Fruit fly (Drosophila melanogaster) whole organism, embryonic: ENCODE measurements around the gene CG42390.
A peak's percentile ranks its signal among the peaks of the same experiment; 100 is the strongest.

Experiments used
- Ada2b ChIP-seq: fragments of 200-800 bp; sonication (Bioruptor generic); IDR thresholded peaks from 2 replicates; pipeline ENCODE4 v1.3.6; 2022; ENCODE audit warnings: missing biosample characterization, missing genetic modification characterization
- CG10462 ChIP-seq: fragments of 200-800 bp; sonication (Bioruptor generic); optimal IDR thresholded peaks from 2 replicates; lab custom pipeline; 2016; ENCODE audit warnings: missing biosample characterization, missing genetic modification characterization
- CG10959 ChIP-seq: fragments of 200-800 bp; sonication (Bioruptor generic); IDR thresholded peaks from 2 replicates; pipeline ENCODE4 v1.3.6; 2022; ENCODE audit warnings: missing biosample characterization, missing genetic modification characterization
- CG10979 ChIP-seq: fragments of 200-800 bp; sonication (Bioruptor generic); optimal IDR thresholded peaks from 2 replicates; lab custom pipeline; 2018; ENCODE audit warnings: missing biosample characterization, mild to moderate bottlenecking, missing genetic modification characterization, moderate library complexity
- CG11504 ChIP-seq: fragments of 200-800 bp; sonication (Bioruptor generic); optimal IDR thresholded peaks from 3 replicates; lab custom pipeline; 2019; ENCODE audit warnings: missing biosample characterization, mild to moderate bottlenecking, missing genetic modification characterization, moderate library complexity
- CG11696 ChIP-seq: fragments of 200-800 bp; sonication (Bioruptor generic); IDR thresholded peaks from 2 replicates; pipeline ENCODE4 v1.3.6; 2022; ENCODE audit warnings: missing biosample characterization, missing genetic modification characterization
- CG1233 ChIP-seq: fragments of 200-800 bp; sonication (Bioruptor generic); optimal IDR thresholded peaks from 4 replicates; lab custom pipeline; 2018; ENCODE audit warnings: missing biosample characterization, mild to moderate bottlenecking, missing genetic modification characterization
- CG13287 ChIP-seq: fragments of 200-800 bp; sonication (Bioruptor generic); IDR thresholded peaks from 2 replicates; pipeline ENCODE4 v1.3.6; 2022; ENCODE audit warnings: missing biosample characterization, missing genetic modification characterization; ENCODE audit not compliant: partially characterized antibody
- CG15601 ChIP-seq: fragments of 200-800 bp; sonication (Bioruptor generic); optimal IDR thresholded peaks from 3 replicates; lab custom pipeline; 2019; ENCODE audit warnings: missing biosample characterization, mild to moderate bottlenecking, missing genetic modification characterization, moderate library complexity
- CG2129 ChIP-seq: fragments of 200-800 bp; sonication (Bioruptor generic); IDR thresholded peaks from 2 replicates; pipeline ENCODE4 v1.3.6; 2022; ENCODE audit warnings: missing biosample characterization, missing genetic modification characterization; ENCODE audit not compliant: partially characterized antibody
- CG30403 ChIP-seq: fragments of 200-800 bp; sonication (Bioruptor generic); optimal IDR thresholded peaks from 3 replicates; lab custom pipeline; 2016; ENCODE audit warnings: missing biosample characterization, missing genetic modification characterization
- CG31224 ChIP-seq: fragments of 200-800 bp; sonication (Bioruptor generic); IDR thresholded peaks from 2 replicates; pipeline ENCODE4 v1.3.6; 2022; ENCODE audit warnings: missing biosample characterization, missing genetic modification characterization
- CG3838 ChIP-seq: fragments of 200-800 bp; sonication (Bioruptor generic); optimal IDR thresholded peaks from 3 replicates; lab custom pipeline; 2016; ENCODE audit warnings: missing biosample characterization, missing genetic modification characterization
- CG42726 ChIP-seq: fragments of 200-800 bp; sonication (Bioruptor generic); IDR thresholded peaks from 2 replicates; pipeline ENCODE4 v1.3.6; 2022; ENCODE audit warnings: missing biosample characterization, missing genetic modification characterization; ENCODE audit not compliant: partially characterized antibody
- CG4282 ChIP-seq: fragments of 200-800 bp; sonication (Bioruptor generic); optimal IDR thresholded peaks from 2 replicates; lab custom pipeline; 2016; ENCODE audit warnings: missing biosample characterization, missing genetic modification characterization
- CG6854 ChIP-seq: fragments of 200-800 bp; sonication (Bioruptor generic); optimal IDR thresholded peaks from 3 replicates; lab custom pipeline; 2017; ENCODE audit warnings: missing biosample characterization, mild to moderate bottlenecking, missing genetic modification characterization
- CG7963 ChIP-seq: fragments of 200-800 bp; sonication (Bioruptor generic); IDR thresholded peaks from 3 replicates; pipeline ENCODE4 v1.3.6; 2022; ENCODE audit warnings: missing biosample characterization, missing genetic modification characterization; ENCODE audit not compliant: partially characterized antibody
- CG8944 ChIP-seq: fragments of 200-800 bp; sonication (Bioruptor generic); optimal IDR thresholded peaks from 3 replicates; lab custom pipeline; 2016; ENCODE audit warnings: missing biosample characterization, missing genetic modification characterization
- CkIIα-i1 ChIP-seq: fragments of 200-800 bp; sonication (Bioruptor generic); IDR thresholded peaks from 2 replicates; pipeline ENCODE4 v1.3.6; 2022; ENCODE audit warnings: missing biosample characterization, missing genetic modification characterization
- CrebB ChIP-seq: fragments of 200-800 bp; sonication (Bioruptor generic); optimal IDR thresholded peaks from 3 replicates; lab custom pipeline; 2018; ENCODE audit warnings: missing biosample characterization, mild to moderate bottlenecking, missing genetic modification characterization
- D ChIP-seq, 2 experiments: fragments of 200-800 bp in 1 of 2; fragments of >200 bp in 1 of 2; sonication (Bioruptor generic) in 1 of 2; optimal IDR thresholded peaks; 2 replicates in 1 of 2; 3 replicates in 1 of 2; lab custom pipeline; 2017; ENCODE audit warnings: mild to moderate bottlenecking in 1 of 2, missing biosample characterization in 1 of 2, missing genetic modification characterization in 1 of 2, missing genetic modification reagents in 1 of 2
- Dll ChIP-seq: fragments of 200-800 bp; sonication (Bioruptor generic); IDR thresholded peaks from 4 replicates; pipeline ENCODE4 v1.3.6; 2022; ENCODE audit warnings: missing biosample characterization, missing genetic modification characterization; ENCODE audit not compliant: partially characterized antibody
- Dref ChIP-seq: fragments of 200-800 bp; sonication (Bioruptor generic); IDR thresholded peaks from 2 replicates; pipeline ENCODE4 v1.3.6; 2022; ENCODE audit warnings: missing biosample characterization, missing genetic modification characterization
- Hand ChIP-seq: fragments of 200-800 bp; sonication (Bioruptor generic); optimal IDR thresholded peaks from 2 replicates; lab custom pipeline; 2017; ENCODE audit warnings: mild to moderate bottlenecking, missing biosample characterization, missing genetic modification reagents, missing genetic modification characterization
- NFAT ChIP-seq: fragments of 200-800 bp; sonication (Bioruptor generic); IDR thresholded peaks from 2 replicates; pipeline ENCODE4 v1.3.6; 2022; ENCODE audit warnings: missing biosample characterization, missing genetic modification characterization
- Nf-YA ChIP-seq: fragments of 200-800 bp; sonication (Bioruptor generic); IDR thresholded peaks from 2 replicates; pipeline ENCODE4 v1.3.6; 2022; ENCODE audit warnings: missing biosample characterization, missing genetic modification characterization
- Sin3A ChIP-seq: fragments of >200 bp; optimal IDR thresholded peaks from 2 replicates; lab custom pipeline; 2018
- Xrp1 ChIP-seq: fragments of 200-800 bp; sonication (Bioruptor generic); IDR thresholded peaks from 2 replicates; pipeline ENCODE4 v1.3.6; 2022; ENCODE audit warnings: missing biosample characterization, missing genetic modification characterization
- cg ChIP-seq: fragments of 200-800 bp; sonication (Bioruptor generic); optimal IDR thresholded peaks from 3 replicates; lab custom pipeline; 2019; ENCODE audit warnings: missing biosample characterization, mild to moderate bottlenecking, missing genetic modification characterization, moderate library complexity
- dimm ChIP-seq: fragments of 200-800 bp; sonication (Bioruptor generic); IDR thresholded peaks from 2 replicates; pipeline ENCODE4 v1.3.6; 2022; ENCODE audit warnings: missing biosample characterization, missing genetic modification characterization
- dmrt99B ChIP-seq: fragments of 200-800 bp; sonication (Bioruptor generic); optimal IDR thresholded peaks from 2 replicates; lab custom pipeline; 2018; ENCODE audit warnings: missing biosample characterization, mild to moderate bottlenecking, missing genetic modification characterization, moderate library complexity
- eyg ChIP-seq: fragments of 200-800 bp; sonication (Bioruptor generic); optimal IDR thresholded peaks from 3 replicates; lab custom pipeline; 2016; ENCODE audit warnings: missing biosample characterization, missing genetic modification characterization
- fd102C ChIP-seq: fragments of 200-800 bp; sonication (Bioruptor generic); optimal IDR thresholded peaks from 2 replicates; lab custom pipeline; 2018; ENCODE audit warnings: missing biosample characterization, mild to moderate bottlenecking, missing genetic modification characterization, moderate library complexity
- fd64A ChIP-seq: fragments of 200-800 bp; sonication (Bioruptor generic); optimal IDR thresholded peaks from 3 replicates; lab custom pipeline; 2018; ENCODE audit warnings: missing biosample characterization, mild to moderate bottlenecking, missing genetic modification characterization
- gcm2 ChIP-seq: fragments of 200-800 bp; sonication (Bioruptor generic); optimal IDR thresholded peaks from 2 replicates; lab custom pipeline; 2016; ENCODE audit warnings: missing biosample characterization, missing genetic modification characterization
- gfzf ChIP-seq: fragments of 200-800 bp; sonication (Bioruptor generic); optimal IDR thresholded peaks from 2 replicates; lab custom pipeline; 2016; ENCODE audit warnings: missing biosample characterization, mild to moderate bottlenecking, missing genetic modification characterization, moderate library complexity
- inv ChIP-seq: fragments of 200-800 bp; sonication (Bioruptor generic); IDR thresholded peaks from 2 replicates; pipeline ENCODE4 v1.3.6; 2022; ENCODE audit warnings: missing biosample characterization, missing genetic modification characterization; ENCODE audit not compliant: partially characterized antibody
- jigr1 ChIP-seq: fragments of 200-800 bp; sonication (Bioruptor generic); IDR thresholded peaks from 3 replicates; pipeline ENCODE4 v1.3.6; 2022; ENCODE audit warnings: missing biosample characterization, missing genetic modification characterization
- kay ChIP-seq: fragments of 200-800 bp; sonication (Bioruptor generic); optimal IDR thresholded peaks from 2 replicates; lab custom pipeline; 2016; ENCODE audit warnings: missing biosample characterization, missing genetic modification characterization
- nmo ChIP-seq: fragments of 200-800 bp; sonication (Bioruptor generic); optimal IDR thresholded peaks from 2 replicates; lab custom pipeline; 2018; ENCODE audit warnings: missing biosample characterization, mild to moderate bottlenecking, missing genetic modification characterization, moderate library complexity
- oc ChIP-seq: fragments of 200-800 bp; sonication (Bioruptor generic); optimal IDR thresholded peaks from 2 replicates; lab custom pipeline; 2018; ENCODE audit warnings: missing biosample characterization, mild to moderate bottlenecking, missing genetic modification characterization, moderate library complexity
- org-1 ChIP-seq: fragments of 200-800 bp; sonication (Bioruptor generic); optimal IDR thresholded peaks from 2 replicates; lab custom pipeline; 2017; ENCODE audit warnings: missing biosample characterization, missing genetic modification characterization
- ranshi ChIP-seq: fragments of 200-800 bp; sonication (Bioruptor generic); IDR thresholded peaks from 2 replicates; pipeline ENCODE4 v1.3.6; 2022; ENCODE audit warnings: missing biosample characterization, missing genetic modification characterization
- ro ChIP-seq: fragments of 200-800 bp; sonication (Bioruptor generic); IDR thresholded peaks from 2 replicates; pipeline ENCODE4 v1.3.6; 2022; ENCODE audit warnings: missing biosample characterization, missing genetic modification characterization
- stwl ChIP-seq: fragments of 200-800 bp; sonication (Bioruptor generic); optimal IDR thresholded peaks from 3 replicates; lab custom pipeline; 2018; ENCODE audit warnings: missing biosample characterization, mild to moderate bottlenecking, missing genetic modification characterization, moderate library complexity
- unc-4 ChIP-seq: fragments of 200-800 bp; sonication (Bioruptor generic); IDR thresholded peaks from 2 replicates; pipeline ENCODE4 v1.3.6; 2022; ENCODE audit warnings: missing biosample characterization, missing genetic modification characterization; ENCODE audit not compliant: partially characterized antibody
- vfl ChIP-seq: fragments of 200-800 bp; sonication (Bioruptor generic); optimal IDR thresholded peaks from 2 replicates; lab custom pipeline; 2016; ENCODE audit warnings: missing biosample characterization, missing genetic modification characterization
- yki ChIP-seq: fragments of >200 bp; optimal IDR thresholded peaks from 3 replicates; lab custom pipeline; 2018
- z ChIP-seq: fragments of 200-800 bp; sonication (Bioruptor generic); IDR thresholded peaks from 3 replicates; pipeline ENCODE4 v1.3.6; 2022; ENCODE audit warnings: missing biosample characterization, missing genetic modification characterization

CG42390 gene

dm6 chr3R:22172454-22173413 is 52.9 kb downstream of the CG42390 start (continued):
- no peak for TF ChIP-seq CG10959
- peak; percentile 13; the same call in 1 of the 2 replicates for TF ChIP-seq Ada2b (GFP tag; lab: Robert Waterston, UW)
- no peak for TF ChIP-seq ro (GFP tag; lab: Robert Waterston, UW)
- TF ChIP-seq ranshi (GFP tag; lab: Robert Waterston, UW) = no peak
- 0 out of 2 replicates have a peak, but pooled peaks have one; percentile 18 for TF ChIP-seq Xrp1 (GFP tag; lab: Robert Waterston, UW)
- TF ChIP-seq fd102C (GFP tag; lab: Kevin White, UChicago) = no peak
- no peak for TF ChIP-seq Hand
- TF ChIP-seq cg (GFP tag; lab: Kevin White, UChicago) = peak; percentile 35
- TF ChIP-seq dimm = no peak
- no peak for TF ChIP-seq gfzf
- TF ChIP-seq org-1 (GFP tag; lab: Kevin White, UChicago) = no peak
- no peak for TF ChIP-seq fd64A (GFP tag; lab: Kevin White, UChicago)
- TF ChIP-seq stwl = no peak
- no peak for TF ChIP-seq D (optimal IDR thresholded peaks at IDR 0.05; lab: Kevin White, UChicago)
- TF ChIP-seq D (GFP tag; optimal IDR thresholded peaks at IDR 0.05; lab: Kevin White, UChicago) = no peak
- no peak for TF ChIP-seq yki (lab: Kevin White, UChicago)
- peak; percentile 10 for TF ChIP-seq CG10979 (tag; lab: Kevin White, UChicago)
- TF ChIP-seq kay (GFP tag; lab: Kevin White, UChicago) = no peak
- TF ChIP-seq eyg (GFP tag; lab: Kevin White, UChicago) = no peak
- peak; percentile 41 for TF ChIP-seq CG30403 (GFP tag; lab: Kevin White, UChicago)
- no peak for TF ChIP-seq z (GFP tag; lab: Robert Waterston, UW)
- TF ChIP-seq CkIIα-i1 = no peak
- no peak for TF ChIP-seq CG7963 (GFP tag; lab: Robert Waterston, UW)
- TF ChIP-seq oc (tag; lab: Kevin White, UChicago) = no peak
- peak; percentile 47 for TF ChIP-seq CG11504 (tag; lab: Kevin White, UChicago)
- no peak for TF ChIP-seq CG6854 (GFP tag; lab: Kevin White, UChicago)
- TF ChIP-seq unc-4 (GFP tag; lab: Robert Waterston, UW) = no peak
- TF ChIP-seq CG10462 (GFP tag; lab: Kevin White, UChicago) = no peak
- no peak for TF ChIP-seq CG42726 (GFP tag; lab: Robert Waterston, UW)
- no peak for TF ChIP-seq jigr1 (GFP tag; lab: Robert Waterston, UW)
- no peak for TF ChIP-seq inv (GFP tag; lab: Robert Waterston, UW)
- no peak for TF ChIP-seq CG3838 (GFP tag; lab: Kevin White, UChicago)
- no peak for TF ChIP-seq CrebB (tag; lab: Kevin White, UChicago)
- no peak for TF ChIP-seq Dll (GFP tag; lab: Robert Waterston, UW)
- no peak for TF ChIP-seq nmo (GFP tag; lab: Kevin White, UChicago)
- TF ChIP-seq dmrt99B = peak; percentile 57
- TF ChIP-seq Dref (GFP tag; lab: Robert Waterston, UW) = no peak
- TF ChIP-seq CG2129 = no peak
- TF ChIP-seq NFAT (GFP tag; lab: Robert Waterston, UW) = no peak
- no peak for TF ChIP-seq CG8944
- TF ChIP-seq CG4282 (GFP tag; lab: Kevin White, UChicago) = no peak
- TF ChIP-seq CG11696 (GFP tag; lab: Robert Waterston, UW) = no peak
- no peak for TF ChIP-seq CG1233 (GFP tag; lab: Kevin White, UChicago)
- no peak for TF ChIP-seq CG31224 (GFP tag; lab: Robert Waterston, UW)
- TF ChIP-seq Sin3A = no peak
- no peak for TF ChIP-seq CG13287 (GFP tag; lab: Robert Waterston, UW)
- no peak for TF ChIP-seq Nf-YA (GFP tag; lab: Robert Waterston, UW)
- no peak for TF ChIP-seq vfl (GFP tag; lab: Kevin White, UChicago)
- TF ChIP-seq CG15601 = no peak
- no peak for TF ChIP-seq gcm2 (GFP tag; lab: Kevin White, UChicago)
